Fruit fly (Drosophila melanogaster) whole organism, embryonic: Measurements from ENCODE around the gene cwo.

Source experiments
- Ada2b ChIP-seq: fragments of 200-800 bp; sonication (Bioruptor generic); IDR thresholded peaks from 2 replicates; pipeline ENCODE4 v1.3.6; 2022; ENCODE audit warnings: missing biosample characterization, missing genetic modification characterization
- BEAF-32 ChIP-seq: fragments of 200-800 bp; sonication (Bioruptor generic); optimal IDR thresholded peaks from 3 replicates; lab custom pipeline; 2017; ENCODE audit warnings: missing biosample characterization, missing genetic modification characterization, mild to moderate bottlenecking, moderate library complexity, missing genetic modification reagents
- BtbVII ChIP-seq: fragments of 200-800 bp; sonication (Bioruptor generic); optimal IDR thresholded peaks from 3 replicates; lab custom pipeline; 2017; ENCODE audit warnings: missing biosample characterization, mild to moderate bottlenecking, missing genetic modification characterization
- C15 ChIP-seq: fragments of 200-800 bp; sonication (Bioruptor generic); IDR thresholded peaks from 3 replicates; pipeline ENCODE4 v1.3.6; 2022; ENCODE audit warnings: missing biosample characterization, missing genetic modification characterization
- CG10462 ChIP-seq: fragments of 200-800 bp; sonication (Bioruptor generic); optimal IDR thresholded peaks from 2 replicates; lab custom pipeline; 2016; ENCODE audit warnings: missing biosample characterization, missing genetic modification characterization
- CG11093 ChIP-seq: fragments of 200-800 bp; sonication (Bioruptor generic); IDR thresholded peaks from 3 replicates; pipeline ENCODE4 v1.3.6; 2022; ENCODE audit warnings: missing biosample characterization, missing genetic modification characterization
- CG12659 ChIP-seq: fragments of 200-800 bp; sonication (Bioruptor generic); optimal IDR thresholded peaks from 3 replicates; lab custom pipeline; 2017; ENCODE audit warnings: mild to moderate bottlenecking, missing biosample characterization, missing genetic modification reagents, missing genetic modification characterization
- CG13775 ChIP-seq: fragments of 200-800 bp; sonication (Bioruptor generic); optimal IDR thresholded peaks from 3 replicates; lab custom pipeline; 2017; ENCODE audit warnings: missing biosample characterization, mild to moderate bottlenecking, missing genetic modification characterization
- CG14014 ChIP-seq: fragments of 200-800 bp; sonication (Bioruptor generic); IDR thresholded peaks from 2 replicates; pipeline ENCODE4 v1.3.6; 2022; ENCODE audit warnings: missing biosample characterization, missing genetic modification characterization
- CG14441 ChIP-seq: fragments of 200-800 bp; sonication (Bioruptor generic); IDR thresholded peaks from 2 replicates; pipeline ENCODE4 v1.3.6; 2022; ENCODE audit warnings: missing biosample characterization, missing genetic modification characterization
- CG15696 ChIP-seq: fragments of 200-800 bp; sonication (Bioruptor generic); optimal IDR thresholded peaks from 2 replicates; lab custom pipeline; 2019; ENCODE audit warnings: missing biosample characterization, mild to moderate bottlenecking, missing genetic modification characterization, moderate library complexity
- CG17186 ChIP-seq: fragments of 200-800 bp; sonication (Bioruptor generic); optimal IDR thresholded peaks from 3 replicates; lab custom pipeline; 2017; ENCODE audit warnings: missing biosample characterization, missing genetic modification reagents, missing genetic modification characterization
- CG17612 ChIP-seq: fragments of 200-800 bp; sonication (Bioruptor generic); IDR thresholded peaks from 2 replicates; pipeline ENCODE4 v1.3.6; 2022; ENCODE audit warnings: missing biosample characterization, missing genetic modification characterization
- CG17829 ChIP-seq: fragments of 200-800 bp; optimal IDR thresholded peaks from 2 replicates; lab custom pipeline; 2019; ENCODE audit warnings: missing biosample characterization, mild to moderate bottlenecking, missing genetic modification characterization, moderate library complexity
- CG2116 ChIP-seq: fragments of 200-800 bp; sonication (Bioruptor generic); optimal IDR thresholded peaks from 3 replicates; lab custom pipeline; 2018; ENCODE audit warnings: missing biosample characterization, mild to moderate bottlenecking, missing genetic modification characterization
- CG2875 ChIP-seq: fragments of 200-800 bp; sonication (Bioruptor generic); optimal IDR thresholded peaks from 2 replicates; lab custom pipeline; 2017; ENCODE audit warnings: missing biosample characterization, mild to moderate bottlenecking, missing genetic modification characterization, missing genetic modification reagents
- CG30020 ChIP-seq: fragments of 200-800 bp; optimal IDR thresholded peaks from 2 replicates; lab custom pipeline; 2019; ENCODE audit warnings: missing biosample characterization, mild to moderate bottlenecking, missing genetic modification characterization, moderate library complexity
- CG32532 ChIP-seq: fragments of 200-800 bp; sonication (Bioruptor generic); IDR thresholded peaks from 2 replicates; pipeline ENCODE4 v1.3.6; 2022; ENCODE audit warnings: missing biosample characterization, missing genetic modification characterization
- CG3407 ChIP-seq: fragments of 200-800 bp; sonication (Bioruptor generic); optimal IDR thresholded peaks from 2 replicates; lab custom pipeline; 2018; ENCODE audit warnings: missing biosample characterization, mild to moderate bottlenecking, missing genetic modification characterization
- CG42726 ChIP-seq: fragments of 200-800 bp; sonication (Bioruptor generic); IDR thresholded peaks from 2 replicates; pipeline ENCODE4 v1.3.6; 2022; ENCODE audit warnings: missing biosample characterization, missing genetic modification characterization; ENCODE audit not compliant: partially characterized antibody
- CG6765 ChIP-seq: fragments of 200-800 bp; sonication (Bioruptor generic); optimal IDR thresholded peaks from 3 replicates; lab custom pipeline; 2017; ENCODE audit warnings: missing biosample characterization, mild to moderate bottlenecking, missing genetic modification characterization
- CG7357 ChIP-seq: fragments of 200-800 bp; sonication (Bioruptor generic); IDR thresholded peaks from 3 replicates; pipeline ENCODE4 v1.3.6; 2022; ENCODE audit warnings: missing biosample characterization, missing genetic modification characterization
- CG9876 ChIP-seq: fragments of 200-800 bp; sonication (Bioruptor generic); optimal IDR thresholded peaks from 2 replicates; lab custom pipeline; 2016; ENCODE audit warnings: missing biosample characterization, missing genetic modification characterization
- Dll ChIP-seq: fragments of 200-800 bp; sonication (Bioruptor generic); IDR thresholded peaks from 4 replicates; pipeline ENCODE4 v1.3.6; 2022; ENCODE audit warnings: missing biosample characterization, missing genetic modification characterization; ENCODE audit not compliant: partially characterized antibody
- Drgx ChIP-seq: fragments of 200-800 bp; sonication (Bioruptor generic); IDR thresholded peaks from 2 replicates; pipeline ENCODE4 v1.3.6; 2022; ENCODE audit warnings: missing biosample characterization, missing genetic modification characterization
- HLHmδ ChIP-seq: fragments of 200-800 bp; sonication (Bioruptor generic); optimal IDR thresholded peaks from 2 replicates; lab custom pipeline; 2018; ENCODE audit warnings: missing biosample characterization, mild to moderate bottlenecking, missing genetic modification characterization, moderate library complexity
- PHDP ChIP-seq: fragments of 200-800 bp; sonication (Bioruptor generic); optimal IDR thresholded peaks from 3 replicates; lab custom pipeline; 2018; ENCODE audit warnings: missing biosample characterization, mild to moderate bottlenecking, missing genetic modification characterization, moderate library complexity
- abd-A ChIP-seq: fragments of 200-800 bp; sonication (Bioruptor generic); optimal IDR thresholded peaks from 3 replicates; lab custom pipeline; 2019; ENCODE audit warnings: missing biosample characterization, mild to moderate bottlenecking, missing genetic modification characterization, moderate library complexity
- ara ChIP-seq: fragments of 200-800 bp; sonication (Bioruptor generic); IDR thresholded peaks from 2 replicates; pipeline ENCODE4 v1.3.6; 2022; ENCODE audit warnings: missing biosample characterization, missing genetic modification characterization
- ase ChIP-seq: fragments of 200-800 bp; sonication (Bioruptor generic); IDR thresholded peaks from 3 replicates; pipeline ENCODE4 v1.3.6; 2022; ENCODE audit warnings: missing biosample characterization, missing genetic modification characterization
- cato ChIP-seq: fragments of 200-800 bp; sonication (Bioruptor generic); optimal IDR thresholded peaks from 2 replicates; lab custom pipeline; 2016; ENCODE audit warnings: missing biosample characterization, missing genetic modification characterization, borderline replicate concordance
- ci ChIP-seq: fragments of 200-800 bp; sonication (Bioruptor generic); IDR thresholded peaks from 3 replicates; pipeline ENCODE4 v1.3.6; 2022; ENCODE audit warnings: missing biosample characterization, missing genetic modification characterization
- da ChIP-seq: fragments of 200-800 bp; sonication (Bioruptor generic); optimal IDR thresholded peaks from 2 replicates; lab custom pipeline; 2016; ENCODE audit warnings: missing biosample characterization, missing genetic modification characterization
- dan ChIP-seq: fragments of 200-800 bp; sonication (Bioruptor generic); IDR thresholded peaks from 2 replicates; pipeline ENCODE4 v1.3.6; 2022; ENCODE audit warnings: missing biosample characterization, missing genetic modification characterization
- danr ChIP-seq: fragments of 200-800 bp; sonication (Bioruptor generic); IDR thresholded peaks from 2 replicates; pipeline ENCODE4 v1.3.6; 2022; ENCODE audit warnings: missing biosample characterization, missing genetic modification characterization
- exex ChIP-seq: fragments of 200-800 bp; sonication (Bioruptor generic); optimal IDR thresholded peaks from 4 replicates; lab custom pipeline; 2018; ENCODE audit warnings: missing biosample characterization, mild to moderate bottlenecking, missing genetic modification characterization, moderate library complexity
- gsb ChIP-seq: fragments of 200-800 bp; sonication (Bioruptor generic); IDR thresholded peaks from 2 replicates; pipeline ENCODE4 v1.3.6; 2022; ENCODE audit warnings: missing biosample characterization, missing genetic modification characterization
- h ChIP-seq: fragments of >200 bp; optimal IDR thresholded peaks from 2 replicates; lab custom pipeline; 2017
- her ChIP-seq: fragments of 200-800 bp; sonication (Bioruptor generic); optimal IDR thresholded peaks from 2 replicates; lab custom pipeline; 2016; ENCODE audit warnings: missing biosample characterization, missing genetic modification characterization
- pho ChIP-seq: fragments of 200-800 bp; sonication (Bioruptor generic); optimal IDR thresholded peaks from 2 replicates; lab custom pipeline; 2016; ENCODE audit warnings: missing biosample characterization, missing genetic modification characterization
- pita ChIP-seq: fragments of 200-800 bp; sonication (Bioruptor generic); optimal IDR thresholded peaks from 2 replicates; lab custom pipeline; 2017; ENCODE audit warnings: missing biosample characterization, mild to moderate bottlenecking, missing genetic modification characterization
- rib ChIP-seq: fragments of 200-800 bp; sonication (Bioruptor generic); IDR thresholded peaks from 2 replicates; pipeline ENCODE4 v1.3.6; 2022; ENCODE audit warnings: missing biosample characterization, missing genetic modification characterization
- sens-2 ChIP-seq: fragments of 200-800 bp; sonication (Bioruptor generic); IDR thresholded peaks from 2 replicates; pipeline ENCODE4 v1.3.6; 2022; ENCODE audit warnings: missing biosample characterization, missing genetic modification characterization
- sna ChIP-seq: fragments of 200-800 bp; sonication (Bioruptor generic); IDR thresholded peaks from 2 replicates; pipeline ENCODE4 v1.3.6; 2022; ENCODE audit warnings: missing biosample characterization, missing genetic modification characterization; ENCODE audit not compliant: partially characterized antibody
- sqz ChIP-seq: fragments of 200-800 bp; sonication (Bioruptor generic); optimal IDR thresholded peaks from 3 replicates; lab custom pipeline; 2018; ENCODE audit warnings: missing biosample characterization, mild to moderate bottlenecking, missing genetic modification characterization
- ssp ChIP-seq: fragments of 200-800 bp; sonication (Bioruptor generic); IDR thresholded peaks from 2 replicates; pipeline ENCODE4 v1.3.6; 2022; ENCODE audit warnings: missing biosample characterization, missing genetic modification characterization
- tap ChIP-seq: fragments of 200-800 bp; optimal IDR thresholded peaks from 3 replicates; lab custom pipeline; 2019; ENCODE audit warnings: missing biosample characterization, mild to moderate bottlenecking, missing genetic modification characterization, moderate library complexity

cwo gene

dm6 chr3R:10412550-10413459 is 24.7 kb downstream of the cwo start, which contains the start of the genes Irp-1B and Rrp46 (continued):
- no peak for TF ChIP-seq CG17612 (GFP tag; lab: Robert Waterston, UW)
- TF ChIP-seq cato = no peak

DNA sequence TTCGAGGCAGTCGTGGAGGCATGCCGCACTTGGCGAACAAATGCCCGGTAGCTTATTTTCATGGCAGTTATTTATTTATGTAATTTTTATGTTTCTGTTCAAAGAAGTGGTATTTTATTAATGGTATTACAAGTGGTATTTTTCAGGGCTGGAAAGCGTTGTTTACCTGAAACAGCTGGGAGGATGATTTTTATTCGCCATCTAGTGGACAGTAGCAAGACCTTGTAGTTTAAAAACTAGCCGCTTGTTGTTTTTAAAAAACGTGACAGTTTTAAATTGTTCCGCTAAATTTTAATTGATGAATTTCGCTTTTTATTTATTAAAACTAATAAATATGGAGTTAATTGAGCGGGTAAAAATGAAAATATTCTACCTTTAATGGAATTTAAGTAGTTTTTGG is 27.9 kb downstream of the cwo start, which contains the start of gene CG6345:
Gene CG6345 (minus strand): TSS at position 124 of the 400 bp plus-strand sequence.
- TF ChIP-seq CG2116 (GFP tag; lab: Kevin White, UChicago) (peak; percentile 67), CG6765 (peak; percentile 91), tap (tag; lab: Kevin White, UChicago) (peak; percentile 72), CG10462 (GFP tag; lab: Kevin White, UChicago) (peak; percentile 81), CG11093 (GFP tag; lab: Robert Waterston, UW) (no peak), pita (GFP tag; lab: Kevin White, UChicago) (no peak), ase (peak; percentile 80; the same call in 2 of the 3 replicates), CG15696 (tag; lab: Kevin White, UChicago) (peak; percentile 85), CG17829 (tag; lab: Kevin White, UChicago) (peak; percentile 90), h (lab: Kevin White, UChicago) (no peak), Dll (GFP tag; lab: Robert Waterston, UW) (no peak), gsb (GFP tag; lab: Robert Waterston, UW) (peak; percentile 54; the same call in 1 of the 2 replicates), C15 (GFP tag; lab: Robert Waterston, UW) (peak; percentile 73; the same call in 2 of the 3 replicates), ci (GFP tag; lab: Robert Waterston, UW) (peak; percentile 95), CG2875 (GFP tag; lab: Kevin White, UChicago) (peak; percentile 89), CG17186 (GFP tag; lab: Kevin White, UChicago) (peak; percentile 74), ara (GFP tag; lab: Robert Waterston, UW) (peak; percentile 75; the same call in 1 of the 2 replicates), HLHmδ (GFP tag; lab: Kevin White, UChicago) (peak; percentile 76), rib (GFP tag; lab: Robert Waterston, UW) (no peak), CG14014 (GFP tag; lab: Robert Waterston, UW) (peak; percentile 82), CG42726 (GFP tag; lab: Robert Waterston, UW) (no peak), CG3407 (GFP tag; lab: Kevin White, UChicago) (peak; percentile 80), ssp (GFP tag; lab: Robert Waterston, UW) (no peak), da (GFP tag; lab: Kevin White, UChicago) (peak; percentile 56), danr (GFP tag; lab: Robert Waterston, UW) (peak; percentile 23; the same call in 1 of the 2 replicates), pho (peak; percentile 58), PHDP (peak; percentile 86), dan (GFP tag; lab: Robert Waterston, UW) (no peak), CG12659 (GFP tag; lab: Kevin White, UChicago) (peak; percentile 85), abd-A (tag; lab: Kevin White, UChicago) (no peak), CG7357 (GFP tag; lab: Robert Waterston, UW) (peak; percentile 59; the same call in 2 of the 3 replicates), Drgx (GFP tag; lab: Robert Waterston, UW) (peak; percentile 35; the same call in 1 of the 2 replicates), sens-2 (GFP tag; lab: Robert Waterston, UW) (peak; percentile 83), CG30020 (tag; lab: Kevin White, UChicago) (peak; percentile 55), BEAF-32 (GFP tag; lab: Kevin White, UChicago) (peak; percentile 29), CG14441 (peak; percentile 80), CG13775 (GFP tag; lab: Kevin White, UChicago) (peak; percentile 85), Ada2b (GFP tag; lab: Robert Waterston, UW) (peak; percentile 70), CG32532 (peak; percentile 92), sqz (GFP tag; lab: Kevin White, UChicago) (no peak), exex (tag; lab: Kevin White, UChicago) (peak; percentile 28), BtbVII (peak; percentile 88), her (GFP tag; lab: Kevin White, UChicago) (peak; percentile 78), sna (GFP tag; lab: Robert Waterston, UW) (no peak), CG9876 (GFP tag; lab: Kevin White, UChicago) (peak; percentile 47)
